Fruit fly (Drosophila melanogaster) whole organism, adult: Measurements from ENCODE around the gene Vml.
A peak's percentile ranks its signal among the peaks of the same experiment; 100 is the strongest.

ENCODE experiments used
- CG14711 ChIP-seq: fragments of 200-800 bp; sonication (Bioruptor generic); optimal IDR thresholded peaks from 2 replicates; lab custom pipeline; 2018; ENCODE audit warnings: missing biosample characterization, mild to moderate bottlenecking, missing genetic modification characterization, moderate library complexity
- CG1620 ChIP-seq: fragments of 200-800 bp; sonication (Bioruptor generic); optimal IDR thresholded peaks from 2 replicates; lab custom pipeline; 2016; ENCODE audit warnings: missing biosample characterization, missing genetic modification characterization
- CG33017 ChIP-seq: fragments of 200-800 bp; sonication (Bioruptor generic); optimal IDR thresholded peaks from 2 replicates; lab custom pipeline; 2018; ENCODE audit warnings: missing biosample characterization, mild to moderate bottlenecking, missing genetic modification characterization, moderate library complexity
- CG7045 ChIP-seq: fragments of 200-800 bp; sonication (Bioruptor generic); optimal IDR thresholded peaks from 2 replicates; lab custom pipeline; 2017; ENCODE audit warnings: missing biosample characterization, mild to moderate bottlenecking, missing genetic modification characterization
- Crg-1 ChIP-seq: fragments of 200-800 bp; sonication (Bioruptor generic); optimal IDR thresholded peaks from 2 replicates; lab custom pipeline; 2016; ENCODE audit warnings: missing biosample characterization, missing genetic modification characterization
- Hr96 ChIP-seq: fragments of 200-800 bp; sonication (Bioruptor generic); optimal IDR thresholded peaks from 2 replicates; lab custom pipeline; 2016; ENCODE audit warnings: missing biosample characterization, missing genetic modification characterization
- bab1 ChIP-seq: fragments of 200-800 bp; sonication (Bioruptor generic); optimal IDR thresholded peaks from 3 replicates; lab custom pipeline; 2019; ENCODE audit warnings: missing biosample characterization, mild to moderate bottlenecking, missing genetic modification characterization, moderate library complexity
- cnc ChIP-seq, 2 experiments: fragments of >200 bp; optimal IDR thresholded peaks; 2 replicates each; lab custom pipeline; 2017
- kay ChIP-seq: fragments of 200-800 bp; sonication (Bioruptor generic); peaks from one replicate; lab custom pipeline; 2016; ENCODE audit warnings: missing biosample characterization, missing genetic modification characterization, borderline replicate concordance
- tj ChIP-seq: fragments of 200-800 bp; sonication (Bioruptor generic); optimal IDR thresholded peaks from 3 replicates; lab custom pipeline; 2017; ENCODE audit warnings: missing biosample characterization, mild to moderate bottlenecking, missing genetic modification characterization, moderate library complexity

DNA sequence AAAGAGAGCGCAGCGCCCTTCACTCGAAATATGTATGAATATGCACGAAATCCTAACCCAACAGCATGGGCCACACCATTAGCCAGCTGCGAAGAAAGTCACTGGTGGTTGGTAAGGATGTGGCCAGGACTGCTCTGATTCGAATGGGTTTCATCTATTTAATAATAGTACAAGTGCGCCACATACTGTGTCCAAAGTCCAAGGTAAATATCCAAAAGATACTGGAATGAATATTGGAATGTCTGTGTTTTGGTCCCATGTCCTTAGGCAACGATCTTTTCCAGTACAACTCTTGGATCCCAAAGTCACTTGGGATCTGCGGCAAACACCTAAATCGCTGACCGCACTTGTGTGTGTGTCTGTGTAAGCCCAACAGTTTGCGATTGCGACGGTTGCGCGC is 30.7 kb downstream of the Vml start:
- TF ChIP-seq Hr96 (GFP tag; lab: Kevin White, UChicago): no peak
- no peak for TF ChIP-seq CG1620 (GFP tag; lab: Kevin White, UChicago)
- peak; percentile 54 for TF ChIP-seq CG7045
- peak; percentile 56 for TF ChIP-seq bab1
- TF ChIP-seq Crg-1 (GFP tag; lab: Kevin White, UChicago): no peak
- TF ChIP-seq cnc (optimal IDR thresholded peaks at IDR 0.05; lab: Kevin White, UChicago): no peak
- no peak for TF ChIP-seq kay (GFP tag; lab: Kevin White, UChicago)
- TF ChIP-seq CG33017 (tag; lab: Kevin White, UChicago): no peak
- TF ChIP-seq tj (GFP tag; lab: Kevin White, UChicago): peak; percentile 73
- no peak for TF ChIP-seq CG14711 (tag; lab: Kevin White, UChicago)
